Worm (Caenorhabditis elegans) whole organism, L4 larva: ENCODE results near the gene epn-1.

ENCODE experiments used
- D1046.2 ChIP-seq: fragments of 200-800 bp; sonication (Bioruptor generic); IDR thresholded peaks from 2 replicates; pipeline ENCODE4 v1.3.6; 2022; ENCODE audit warnings: missing genetic modification characterization, missing compliant biosample characterization
- F10B5.3 ChIP-seq: sonication (generic microtip); optimal IDR thresholded peaks from 2 replicates; lab custom pipeline; 2016; ENCODE audit warnings: mild to moderate bottlenecking, missing genetic modification characterization, missing compliant biosample characterization
- F49E8.2 ChIP-seq: sonication (generic microtip); optimal IDR thresholded peaks from 2 replicates; lab custom pipeline; 2016; ENCODE audit warnings: missing compliant biosample characterization, mild to moderate bottlenecking, missing genetic modification characterization, borderline replicate concordance
- Y48G9A.11 ChIP-seq: fragments of 200-800 bp; sonication (Bioruptor generic); IDR thresholded peaks from 2 replicates; pipeline ENCODE4 v1.3.6; 2022; ENCODE audit warnings: missing genetic modification reagents, missing genetic modification characterization, missing compliant biosample characterization
- Y75B8A.6 ChIP-seq: fragments of 200-800 bp; sonication (Bioruptor generic); IDR thresholded peaks from 2 replicates; pipeline ENCODE4 v1.3.6; 2022; ENCODE audit warnings: missing genetic modification reagents, missing genetic modification characterization, missing compliant biosample characterization
- ZK546.5 ChIP-seq, 2 experiments: sonication (generic microtip); optimal IDR thresholded peaks; 2 replicates each; lab custom pipeline; 2017; ENCODE audit warnings: missing biosample characterization in 2 of 2, missing genetic modification characterization in 2 of 2
- ama-1 ChIP-seq: fragments of 150-350 bp; optimal IDR thresholded peaks from 2 replicates; lab custom pipeline; 2014; ENCODE audit warnings: inconsistent platforms, mixed read lengths
- attf-4 ChIP-seq: sonication (generic microtip); optimal IDR thresholded peaks from 3 replicates; lab custom pipeline; 2017; ENCODE audit warnings: missing biosample characterization, missing genetic modification characterization
- ceh-32 ChIP-seq: sonication (generic microtip); optimal IDR thresholded peaks from 2 replicates; lab custom pipeline; 2016; ENCODE audit warnings: mild to moderate bottlenecking, missing genetic modification characterization, missing compliant biosample characterization; ENCODE audit not compliant: poor library complexity
- ceh-44 ChIP-seq: fragments of 200-800 bp; sonication (Bioruptor generic); IDR thresholded peaks from 2 replicates; pipeline ENCODE4 v1.3.6; 2022; ENCODE audit warnings: missing genetic modification reagents, missing genetic modification characterization, missing compliant biosample characterization
- ceh-82 ChIP-seq: sonication (generic microtip); optimal IDR thresholded peaks from 2 replicates; lab custom pipeline; 2017; ENCODE audit warnings: missing biosample characterization, missing genetic modification characterization
- ces-1 ChIP-seq: fragments of 150-350 bp; sonication (generic microtip); optimal IDR thresholded peaks from 4 replicates; lab custom pipeline; 2014; ENCODE audit warnings: missing biosample characterization, missing genetic modification reagents, missing genetic modification characterization
- cey-2 ChIP-seq: sonication (generic microtip); optimal IDR thresholded peaks from 3 replicates; lab custom pipeline; 2017; ENCODE audit warnings: missing genetic modification characterization, mild to moderate bottlenecking, missing compliant biosample characterization, antibody characterized with exemption, borderline replicate concordance; ENCODE audit not compliant: insufficient read depth
- ctbp-1 ChIP-seq: fragments of 200-800 bp; sonication (Bioruptor generic); IDR thresholded peaks from 2 replicates; pipeline ENCODE4 v1.3.6; 2022; ENCODE audit warnings: missing genetic modification reagents, missing genetic modification characterization, missing compliant biosample characterization
- daf-12 ChIP-seq: fragments of 150-350 bp; optimal IDR thresholded peaks from 2 replicates; lab custom pipeline; 2014; ENCODE audit warnings: missing biosample characterization, missing genetic modification reagents, missing genetic modification characterization
- daf-19 ChIP-seq: fragments of 200-800 bp; sonication (Bioruptor generic); conservative IDR thresholded peaks from 2 replicates; pipeline ENCODE4 v1.3.6; 2022; ENCODE audit warnings: missing genetic modification characterization, missing compliant biosample characterization
- daf-8 ChIP-seq: fragments of 200-800 bp; sonication (Bioruptor generic); IDR thresholded peaks from 2 replicates; pipeline ENCODE4 v1.3.6; 2022; ENCODE audit warnings: missing genetic modification characterization, missing compliant biosample characterization
- dpl-1 ChIP-seq: fragments of 150-350 bp; optimal IDR thresholded peaks from 2 replicates; lab custom pipeline; 2014; ENCODE audit warnings: missing biosample characterization, missing genetic modification reagents, missing genetic modification characterization
- egl-27 ChIP-seq: sonication (generic microtip); optimal IDR thresholded peaks from 3 replicates; lab custom pipeline; 2017; ENCODE audit warnings: missing biosample characterization, missing genetic modification reagents, missing genetic modification characterization
- fos-1 ChIP-seq: fragments of 150-350 bp; optimal IDR thresholded peaks from 2 replicates; lab custom pipeline; 2014; ENCODE audit warnings: missing biosample characterization, missing genetic modification characterization
- gei-8 ChIP-seq: fragments of 200-800 bp; sonication (Bioruptor generic); optimal IDR thresholded peaks from 2 replicates; lab custom pipeline; 2018; ENCODE audit warnings: mild to moderate bottlenecking, missing genetic modification characterization, missing compliant biosample characterization
- hlh-11 ChIP-seq: fragments of 200-800 bp; sonication (Bioruptor generic); optimal IDR thresholded peaks from 2 replicates; lab custom pipeline; 2018; ENCODE audit warnings: mild to moderate bottlenecking, missing genetic modification characterization, missing compliant biosample characterization
- hlh-30 ChIP-seq: sonication (generic microtip); optimal IDR thresholded peaks from 2 replicates; lab custom pipeline; 2017; ENCODE audit warnings: antibody characterized with exemption, mild to moderate bottlenecking, missing genetic modification characterization, missing compliant biosample characterization; ENCODE audit not compliant: insufficient read depth
- lir-3 ChIP-seq: sonication (generic microtip); optimal IDR thresholded peaks from 2 replicates; lab custom pipeline; 2016; ENCODE audit warnings: mild to moderate bottlenecking, missing genetic modification characterization, missing compliant biosample characterization
- madf-9 ChIP-seq: fragments of 200-800 bp; sonication (Bioruptor generic); conservative IDR thresholded peaks from 2 replicates; pipeline ENCODE4 v1.3.6; 2022; ENCODE audit warnings: missing genetic modification reagents, missing genetic modification characterization, missing compliant biosample characterization
- mdl-1 ChIP-seq, 2 experiments: fragments of 150-350 bp in 1 of 2; sonication (generic microtip) in 1 of 2; optimal IDR thresholded peaks; 2 replicates each; lab custom pipeline; 2014 to 2017; ENCODE audit warnings: missing biosample characterization in 2 of 2, missing genetic modification characterization in 2 of 2
- mep-1 ChIP-seq: fragments of 150-350 bp; sonication (generic microtip); optimal IDR thresholded peaks from 3 replicates; lab custom pipeline; 2014; ENCODE audit warnings: missing biosample characterization, missing genetic modification characterization
- mxl-3 ChIP-seq: fragments of 200-800 bp; sonication (Bioruptor generic); optimal IDR thresholded peaks from 2 replicates; lab custom pipeline; 2018; ENCODE audit warnings: mild to moderate bottlenecking, missing genetic modification characterization, missing compliant biosample characterization
- nhr-10 ChIP-seq: fragments of 150-350 bp; optimal IDR thresholded peaks from 2 replicates; lab custom pipeline; 2014; ENCODE audit warnings: missing biosample characterization, missing genetic modification characterization
- nhr-111 ChIP-seq: fragments of 200-800 bp; sonication (Bioruptor generic); optimal IDR thresholded peaks from 2 replicates; lab custom pipeline; 2018; ENCODE audit warnings: mild to moderate bottlenecking, missing genetic modification characterization, missing compliant biosample characterization
- nhr-25 ChIP-seq: sonication (generic microtip); optimal IDR thresholded peaks from 2 replicates; lab custom pipeline; 2017; ENCODE audit warnings: missing genetic modification characterization, mild to moderate bottlenecking, missing compliant biosample characterization, antibody characterized with exemption, moderate library complexity, borderline replicate concordance; ENCODE audit not compliant: insufficient read depth
- nhr-41 ChIP-seq: fragments of 200-800 bp; sonication (Bioruptor generic); IDR thresholded peaks from 2 replicates; pipeline ENCODE4 v1.3.6; 2022; ENCODE audit warnings: missing genetic modification reagents, missing genetic modification characterization, missing compliant biosample characterization
- nhr-48 ChIP-seq: sonication (generic microtip); optimal IDR thresholded peaks from 2 replicates; lab custom pipeline; 2016; ENCODE audit warnings: mild to moderate bottlenecking, missing genetic modification characterization, missing compliant biosample characterization
- nhr-76 ChIP-seq: fragments of 150-350 bp; optimal IDR thresholded peaks from 2 replicates; lab custom pipeline; 2014; ENCODE audit warnings: missing biosample characterization, missing genetic modification characterization
- nhr-77 ChIP-seq: fragments of 150-350 bp; optimal IDR thresholded peaks from 2 replicates; lab custom pipeline; 2014; ENCODE audit warnings: missing biosample characterization, missing genetic modification characterization
- pha-4 ChIP-seq, 2 experiments: fragments of 150-350 bp in 1 of 2; fragments of 200-800 bp in 1 of 2; sonication (Bioruptor generic) in 1 of 2; IDR thresholded peaks in 1 of 2; optimal IDR thresholded peaks in 1 of 2; 2 replicates each; pipeline versions ENCODE4 v1.3.6 to Lab custom; 2014 to 2022; ENCODE audit warnings: missing genetic modification characterization in 2 of 2, missing genetic modification reagents in 2 of 2, missing biosample characterization in 1 of 2, missing compliant biosample characterization in 1 of 2
- php-3 ChIP-seq: fragments of 200-800 bp; sonication (Bioruptor generic); IDR thresholded peaks from 2 replicates; pipeline ENCODE4 v1.3.6; 2022; ENCODE audit warnings: missing genetic modification reagents, missing genetic modification characterization, missing compliant biosample characterization
- rbr-2 ChIP-seq: sonication (generic microtip); optimal IDR thresholded peaks from 2 replicates; lab custom pipeline; 2016; ENCODE audit warnings: missing genotype, missing genetic modification characterization, missing compliant biosample characterization
- sdz-12 ChIP-seq: fragments of 200-800 bp; sonication (Bioruptor generic); optimal IDR thresholded peaks from 2 replicates; lab custom pipeline; 2018; ENCODE audit warnings: mild to moderate bottlenecking, missing genetic modification characterization, missing compliant biosample characterization
- snpc-1.2 ChIP-seq: fragments of 200-800 bp; sonication (Bioruptor generic); IDR thresholded peaks from 2 replicates; pipeline ENCODE4 v1.3.6; 2022; ENCODE audit warnings: missing genetic modification reagents, missing genetic modification characterization, missing compliant biosample characterization
- tag-97 ChIP-seq: fragments of 200-800 bp; sonication (Bioruptor generic); IDR thresholded peaks from 2 replicates; pipeline ENCODE4 v1.3.6; 2022; ENCODE audit warnings: missing genetic modification characterization, missing compliant biosample characterization
- unc-130 ChIP-seq: sonication (generic microtip); optimal IDR thresholded peaks from 2 replicates; lab custom pipeline; 2016; ENCODE audit warnings: missing genetic modification reagents, missing genetic modification characterization, missing compliant biosample characterization
- unc-39 ChIP-seq: sonication (generic microtip); optimal IDR thresholded peaks from 2 replicates; lab custom pipeline; 2017; ENCODE audit warnings: missing biosample characterization, missing genetic modification characterization
- unc-62 ChIP-seq, 3 experiments: fragments of 150-350 bp in 1 of 3; sonication (generic microtip); optimal IDR thresholded peaks in 2 of 3; peaks in 1 of 3; 1 replicate in 1 of 3; 2 replicates in 2 of 3; lab custom pipeline; 2014 to 2017; ENCODE audit warnings: missing biosample characterization in 3 of 3, missing genetic modification characterization in 3 of 3, missing genetic modification reagents in 3 of 3, missing genotype in 1 of 3
- vab-7 ChIP-seq: fragments of 200-800 bp; sonication (Bioruptor generic); IDR thresholded peaks from 2 replicates; pipeline ENCODE4 v1.3.6; 2022; ENCODE audit warnings: missing genetic modification reagents, missing genetic modification characterization, missing compliant biosample characterization
- zfp-2 ChIP-seq: sonication (generic microtip); optimal IDR thresholded peaks from 2 replicates; lab custom pipeline; 2016; ENCODE audit warnings: mild to moderate bottlenecking, missing genetic modification characterization, missing compliant biosample characterization
- zip-2 ChIP-seq: fragments of 150-350 bp; optimal IDR thresholded peaks from 2 replicates; lab custom pipeline; 2014; ENCODE audit warnings: missing biosample characterization, missing genetic modification characterization

epn-1 gene

DNA sequence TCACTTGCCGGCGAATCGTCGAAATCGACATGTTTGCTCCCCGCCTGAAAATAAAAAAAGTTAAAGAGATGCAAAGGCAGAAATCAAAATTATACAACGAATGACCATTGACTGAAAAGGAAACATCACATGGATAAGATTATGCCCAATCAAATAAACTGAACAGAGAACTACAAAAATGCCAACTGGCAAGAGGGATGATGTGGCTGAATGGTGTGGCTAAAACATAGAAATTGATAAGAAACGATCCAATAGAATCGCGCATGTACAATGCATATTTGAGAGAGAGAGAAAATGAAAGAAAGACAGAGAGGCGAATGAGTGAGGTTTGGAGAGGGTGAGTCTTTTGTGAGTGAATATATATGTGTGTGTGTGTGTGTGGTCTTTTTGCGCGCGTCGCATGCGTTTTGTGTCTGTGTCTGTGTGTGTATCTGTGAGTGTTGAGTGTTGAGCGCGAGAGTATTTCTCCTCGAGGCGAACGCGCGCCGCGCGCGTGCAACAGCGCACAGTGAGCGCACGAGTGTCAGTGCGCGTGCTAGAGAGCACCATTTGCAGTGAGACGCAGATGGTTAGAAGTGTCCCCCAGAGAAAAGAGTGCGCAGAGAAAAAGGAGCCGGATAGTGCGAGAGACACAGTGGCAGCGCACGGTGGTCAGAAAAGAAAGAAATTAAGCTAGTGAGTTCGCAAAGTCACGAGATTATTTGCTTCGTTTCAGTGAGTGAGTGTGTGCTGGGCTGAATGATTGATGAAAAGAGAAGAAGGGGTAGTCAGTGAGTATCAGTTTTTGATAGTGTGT is at the start of gene epn-1 (continued):
- TF ChIP-seq vab-7 = peak; percentile 70; the same call in 1 of the 2 replicates
- TF ChIP-seq ceh-44 (GFP tag; lab: Robert Waterston, UW) = no peak
- no peak for TF ChIP-seq attf-4 (tag; lab: Kevin White, UChicago)
- no peak for TF ChIP-seq ceh-82 (tag; lab: Kevin White, UChicago)
- TF ChIP-seq cey-2 (tag; lab: Kevin White, UChicago) = no peak
- peak; percentile 82 for TF ChIP-seq nhr-77 (tag; lab: Kevin White, UChicago)
- no peak for TF ChIP-seq Y48G9A.11
- TF ChIP-seq ZK546.5 (tag; optimal IDR thresholded peaks at IDR 0.05; lab: Kevin White, UChicago) = peak in 1 of 2 experiments; percentile 49
- peak; percentile 66 for TF ChIP-seq zfp-2 (tag; lab: Kevin White, UChicago)
- peak; percentile 96 for TF ChIP-seq madf-9 (GFP tag; lab: Robert Waterston, UW)
- peak in 1 of 2 experiments; percentile 100 for TF ChIP-seq unc-62 (GFP tag; optimal IDR thresholded peaks at IDR 0.05 in 1 of 2; lab: Kevin White, UChicago)
- TF ChIP-seq unc-62 (tag; optimal IDR thresholded peaks at IDR 0.05; lab: Kevin White, UChicago) = peak; percentile 21
- TF ChIP-seq mep-1 (tag; lab: Kevin White, UChicago) = peak; percentile 98
- TF ChIP-seq mdl-1 (tag; optimal IDR thresholded peaks at IDR 0.05; lab: Kevin White, UChicago) = peak; percentile 100
- TF ChIP-seq nhr-76 (tag; lab: Kevin White, UChicago) = peak; percentile 66
- TF ChIP-seq nhr-10 = peak; percentile 96
- peak; percentile 18 for TF ChIP-seq ama-1 (lab: Kevin White, UChicago)
- TF ChIP-seq lir-3 (tag; lab: Kevin White, UChicago) = peak; percentile 84
- TF ChIP-seq gei-8 (GFP tag; lab: Kevin White, UChicago) = peak; percentile 99
- TF ChIP-seq tag-97 (GFP tag; lab: Robert Waterston, UW) = no peak
- TF ChIP-seq ctbp-1 (GFP tag; lab: Robert Waterston, UW) = peak; percentile 96
- TF ChIP-seq fos-1 (tag; lab: Kevin White, UChicago) = no peak
- peak; percentile 53 for TF ChIP-seq unc-130
- TF ChIP-seq daf-12 (tag; lab: Kevin White, UChicago) = no peak
- TF ChIP-seq ceh-32 (tag; lab: Kevin White, UChicago) = peak; percentile 65
- TF ChIP-seq hlh-30 = peak; percentile 100
- no peak for TF ChIP-seq daf-19
- TF ChIP-seq sdz-12 = peak; percentile 64
- TF ChIP-seq nhr-111 (GFP tag; lab: Kevin White, UChicago) = peak; percentile 48
- TF ChIP-seq daf-8 (GFP tag; lab: Robert Waterston, UW) = 0 out of 2 replicates have a peak, but pooled peaks have one; percentile 55
- TF ChIP-seq F10B5.3 (tag; lab: Kevin White, UChicago) = peak; percentile 74
- TF ChIP-seq Y75B8A.6 (GFP tag; lab: Robert Waterston, UW) = 0 out of 2 replicates have a peak, but pooled peaks have one; percentile 3
- peak; percentile 71 for TF ChIP-seq unc-39
- peak; percentile 73 for TF ChIP-seq dpl-1 (GFP tag; lab: Kevin White, UChicago)
- TF ChIP-seq egl-27 (tag; lab: Kevin White, UChicago) = no peak
- TF ChIP-seq php-3 (GFP tag; lab: Robert Waterston, UW) = peak; percentile 92
- peak; percentile 100 for TF ChIP-seq hlh-11 (tag; lab: Kevin White, UChicago)
- no peak for TF ChIP-seq ces-1 (GFP tag; lab: Kevin White, UChicago)
- TF ChIP-seq D1046.2 (GFP tag; lab: Robert Waterston, UW) = peak; percentile 81; the same call in 1 of the 2 replicates
- TF ChIP-seq F49E8.2 = no peak
- TF ChIP-seq zip-2 (tag; lab: Kevin White, UChicago) = peak; percentile 50
- peak; percentile 99 for TF ChIP-seq nhr-48
- TF ChIP-seq rbr-2 (tag; lab: Kevin White, UChicago) = peak; percentile 97
- TF ChIP-seq mxl-3 (GFP tag; lab: Kevin White, UChicago) = peak; percentile 99
- TF ChIP-seq pha-4 (GFP tag; IDR thresholded peaks at IDR 0.05; lab: Robert Waterston, UW) = peak; percentile 96
- no peak for TF ChIP-seq pha-4 (tag; optimal IDR thresholded peaks at IDR 0.05; lab: Kevin White, UChicago)
- peak; percentile 85 for TF ChIP-seq nhr-25 (tag; lab: Kevin White, UChicago)
- peak; percentile 68; the same call in 1 of the 2 replicates for TF ChIP-seq nhr-41 (GFP tag; lab: Robert Waterston, UW)
- TF ChIP-seq snpc-1.2 (GFP tag; lab: Robert Waterston, UW) = no peak; the same call in 1 of the 2 replicates
